Worm (Caenorhabditis elegans) whole organism, midembryonic: ENCODE data around the gene C06A1.3.

Source experiments
- T22C8.4 ChIP-seq: fragments of 200-800 bp; sonication (Bioruptor generic); IDR thresholded peaks from 2 replicates; pipeline ENCODE4 v1.3.6; 2022; ENCODE audit warnings: missing genetic modification characterization, missing compliant biosample characterization
- flt-1 ChIP-seq: fragments of 200-800 bp; sonication (Bioruptor generic); IDR thresholded peaks from 2 replicates; pipeline ENCODE4 v1.3.6; 2022; ENCODE audit warnings: missing genetic modification characterization, missing compliant biosample characterization
- klf-2 ChIP-seq: fragments of 200-800 bp; sonication (Bioruptor generic); conservative IDR thresholded peaks from 2 replicates; pipeline ENCODE4 v1.3.6; 2022; ENCODE audit warnings: missing genetic modification reagents, missing genetic modification characterization, missing compliant biosample characterization
- med-1 ChIP-seq: sonication (generic microtip); optimal IDR thresholded peaks from 2 replicates; lab custom pipeline; 2017; ENCODE audit warnings: missing genetic modification characterization, mild to moderate bottlenecking, missing compliant biosample characterization, antibody characterized with exemption, missing genetic modification reagents; ENCODE audit not compliant: insufficient read depth
- tab-1 ChIP-seq: fragments of 200-800 bp; sonication (Bioruptor generic); IDR thresholded peaks from 2 replicates; pipeline ENCODE4 v1.3.6; 2022; ENCODE audit warnings: missing genetic modification characterization, missing compliant biosample characterization
- ztf-23 ChIP-seq: fragments of 200-800 bp; sonication (Bioruptor generic); IDR thresholded peaks from 2 replicates; pipeline ENCODE4 v1.3.6; 2022; ENCODE audit warnings: missing genetic modification reagents, missing genetic modification characterization, missing compliant biosample characterization
- ztf-29 ChIP-seq: fragments of 200-800 bp; sonication (Bioruptor generic); IDR thresholded peaks from 2 replicates; pipeline ENCODE4 v1.3.6; 2022; ENCODE audit warnings: missing genetic modification reagents, missing genetic modification characterization, missing compliant biosample characterization

ce11 chrII:10594312-10594711, 22.2 kb downstream of the C06A1.3 start:
- TF ChIP-seq med-1 (GFP tag; lab: Kevin White, UChicago) = no peak
- TF ChIP-seq klf-2 (GFP tag; lab: Robert Waterston, UW) = no peak
- TF ChIP-seq ztf-29 = no peak
- no peak for TF ChIP-seq ztf-23 (GFP tag; lab: Robert Waterston, UW)
- no peak for TF ChIP-seq flt-1 (GFP tag; lab: Robert Waterston, UW)
- no peak for TF ChIP-seq tab-1 (GFP tag; lab: Robert Waterston, UW)
- no peak for TF ChIP-seq T22C8.4 (GFP tag; lab: Robert Waterston, UW)
